Fruit fly (Drosophila melanogaster) whole organism, embryonic: Measurements from ENCODE around the gene Jarid2.
A peak's percentile ranks its signal among the peaks of the same experiment; 100 is the strongest.

Source experiments
- Blimp-1 ChIP-seq: fragments of 200-800 bp; sonication (Bioruptor generic); optimal IDR thresholded peaks from 3 replicates; lab custom pipeline; 2018; ENCODE audit warnings: missing biosample characterization, missing genetic modification characterization, mild to moderate bottlenecking, moderate library complexity, missing genetic modification reagents
- BtbVII ChIP-seq: fragments of 200-800 bp; sonication (Bioruptor generic); optimal IDR thresholded peaks from 3 replicates; lab custom pipeline; 2017; ENCODE audit warnings: missing biosample characterization, mild to moderate bottlenecking, missing genetic modification characterization
- CG10654 ChIP-seq: fragments of 200-800 bp; sonication (Bioruptor generic); optimal IDR thresholded peaks from 2 replicates; lab custom pipeline; 2016; ENCODE audit warnings: missing biosample characterization, missing genetic modification characterization
- CG12071 ChIP-seq: fragments of 200-800 bp; sonication (Bioruptor generic); optimal IDR thresholded peaks from 3 replicates; lab custom pipeline; 2018; ENCODE audit warnings: missing biosample characterization, mild to moderate bottlenecking, missing genetic modification characterization
- CG12942 ChIP-seq: fragments of 200-800 bp; sonication (Bioruptor generic); optimal IDR thresholded peaks from 3 replicates; lab custom pipeline; 2016; ENCODE audit warnings: missing biosample characterization, missing genetic modification characterization
- CG30431 ChIP-seq: fragments of 200-800 bp; sonication (Bioruptor generic); optimal IDR thresholded peaks from 2 replicates; lab custom pipeline; 2017; ENCODE audit warnings: missing biosample characterization, missing genetic modification characterization
- CG31388 ChIP-seq: fragments of 200-800 bp; sonication (Bioruptor generic); optimal IDR thresholded peaks from 2 replicates; lab custom pipeline; 2016; ENCODE audit warnings: missing biosample characterization, missing genetic modification characterization
- CG33557 ChIP-seq: fragments of 200-800 bp; sonication (Bioruptor generic); optimal IDR thresholded peaks from 2 replicates; lab custom pipeline; 2019; ENCODE audit warnings: missing biosample characterization, mild to moderate bottlenecking, missing genetic modification characterization, moderate library complexity
- CG7271 ChIP-seq: fragments of 200-800 bp; sonication (Bioruptor generic); optimal IDR thresholded peaks from 2 replicates; lab custom pipeline; 2018; ENCODE audit warnings: missing biosample characterization, mild to moderate bottlenecking, missing genetic modification characterization, moderate library complexity
- Deaf1 ChIP-seq: fragments of 200-800 bp; optimal IDR thresholded peaks from 3 replicates; lab custom pipeline; 2019; ENCODE audit warnings: missing biosample characterization, mild to moderate bottlenecking, missing genetic modification characterization, moderate library complexity
- HLHmδ ChIP-seq: fragments of 200-800 bp; sonication (Bioruptor generic); optimal IDR thresholded peaks from 2 replicates; lab custom pipeline; 2018; ENCODE audit warnings: missing biosample characterization, mild to moderate bottlenecking, missing genetic modification characterization, moderate library complexity
- en ChIP-seq: fragments of 200-800 bp; sonication (Bioruptor generic); optimal IDR thresholded peaks from 2 replicates; lab custom pipeline; 2016; ENCODE audit warnings: missing biosample characterization, missing genetic modification characterization
- hb ChIP-seq: fragments of 200-800 bp; sonication (Bioruptor generic); IDR thresholded peaks from 3 replicates; pipeline ENCODE4 v1.3.6; 2022; ENCODE audit warnings: missing biosample characterization, missing genetic modification characterization; ENCODE audit not compliant: partially characterized antibody
- insv ChIP-seq, 2 experiments: fragments of 200-800 bp; sonication (Bioruptor generic); optimal IDR thresholded peaks; 3 replicates each; lab custom pipeline; 2016 to 2018; ENCODE audit warnings: missing biosample characterization in 2 of 2, missing genetic modification characterization in 2 of 2
- lola ChIP-seq, 3 experiments: fragments of >200 bp in 2 of 3; fragments of 200-800 bp in 1 of 3; sonication (Bioruptor generic) in 1 of 3; optimal IDR thresholded peaks; 2 replicates each; lab custom pipeline; 2017 to 2019; ENCODE audit warnings: missing biosample characterization in 3 of 3, missing genetic modification characterization in 3 of 3, mild to moderate bottlenecking in 1 of 3, moderate library complexity in 1 of 3
- mam ChIP-seq: fragments of 200-800 bp; sonication (Bioruptor generic); optimal IDR thresholded peaks from 3 replicates; lab custom pipeline; 2016; ENCODE audit warnings: missing biosample characterization, missing genetic modification characterization
- org-1 ChIP-seq: fragments of 200-800 bp; sonication (Bioruptor generic); optimal IDR thresholded peaks from 2 replicates; lab custom pipeline; 2017; ENCODE audit warnings: missing biosample characterization, missing genetic modification characterization
- sim ChIP-seq: fragments of 200-800 bp; sonication (Bioruptor generic); IDR thresholded peaks from 2 replicates; pipeline ENCODE4 v1.3.6; 2022; ENCODE audit warnings: missing biosample characterization, missing genetic modification characterization
- slp2 ChIP-seq: fragments of 200-800 bp; sonication (Bioruptor generic); optimal IDR thresholded peaks from 2 replicates; lab custom pipeline; 2016; ENCODE audit warnings: missing biosample characterization, missing genetic modification characterization
- unpg ChIP-seq: fragments of 200-800 bp; sonication (Bioruptor generic); optimal IDR thresholded peaks from 3 replicates; lab custom pipeline; 2018; ENCODE audit warnings: missing biosample characterization, mild to moderate bottlenecking, missing genetic modification characterization, moderate library complexity

Gene Jarid2

DNA sequence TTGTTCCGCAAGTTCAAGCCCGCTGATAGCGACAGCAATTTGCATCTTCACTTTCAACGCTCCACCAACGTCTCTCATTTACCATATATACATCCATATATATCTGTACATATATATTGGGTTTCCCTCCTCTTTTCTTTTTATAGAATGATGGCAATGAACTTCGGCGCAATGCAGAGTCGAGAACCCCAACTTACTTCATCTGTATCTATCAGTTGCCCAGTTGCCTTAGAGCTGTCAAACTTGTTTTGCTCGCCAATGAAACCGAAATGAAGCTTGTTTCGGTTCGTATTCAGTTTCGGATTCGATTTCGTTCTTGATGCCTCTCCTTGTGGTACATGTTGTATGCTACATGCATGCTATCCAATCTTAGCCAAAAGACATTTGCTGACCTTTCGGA is 52.0 kb downstream of the Jarid2 start, which contains the start of gene Or67a:
Or67a (plus strand) TSS at position 233 of the 400 bp plus-strand sequence.
- TF ChIP-seq unpg (GFP tag; lab: Kevin White, UChicago) (no peak), CG31388 (no peak), slp2 (no peak), CG7271 (tag; lab: Kevin White, UChicago) (no peak), hb (GFP tag; lab: Robert Waterston, UW) (no peak), org-1 (no peak), lola (GFP tag; optimal IDR thresholded peaks at IDR 0.05; lab: Kevin White, UChicago) (no peak), Blimp-1 (GFP tag; lab: Kevin White, UChicago) (peak; percentile 95), insv (GFP tag; optimal IDR thresholded peaks at IDR 0.05; lab: Kevin White, UChicago) (no peak), CG12942 (no peak), BtbVII (GFP tag; lab: Kevin White, UChicago) (no peak), CG30431 (GFP tag; lab: Kevin White, UChicago) (no peak), Deaf1 (tag; lab: Kevin White, UChicago) (peak; percentile 16), CG33557 (peak; percentile 15), mam (GFP tag; lab: Kevin White, UChicago) (no peak), HLHmδ (GFP tag; lab: Kevin White, UChicago) (no peak), en (no peak), CG12071 (no peak), sim (GFP tag; lab: Robert Waterston, UW) (no peak), CG10654 (GFP tag; lab: Kevin White, UChicago) (no peak)
- TF ChIP-seq, all 482 proteins: peak for 3
